Worm (Caenorhabditis elegans): ENCODE data around the gene fbxc-52.
A peak's percentile ranks its signal among the peaks of the same experiment; 100 is the strongest.

The fbxc-52 gene

DNA sequence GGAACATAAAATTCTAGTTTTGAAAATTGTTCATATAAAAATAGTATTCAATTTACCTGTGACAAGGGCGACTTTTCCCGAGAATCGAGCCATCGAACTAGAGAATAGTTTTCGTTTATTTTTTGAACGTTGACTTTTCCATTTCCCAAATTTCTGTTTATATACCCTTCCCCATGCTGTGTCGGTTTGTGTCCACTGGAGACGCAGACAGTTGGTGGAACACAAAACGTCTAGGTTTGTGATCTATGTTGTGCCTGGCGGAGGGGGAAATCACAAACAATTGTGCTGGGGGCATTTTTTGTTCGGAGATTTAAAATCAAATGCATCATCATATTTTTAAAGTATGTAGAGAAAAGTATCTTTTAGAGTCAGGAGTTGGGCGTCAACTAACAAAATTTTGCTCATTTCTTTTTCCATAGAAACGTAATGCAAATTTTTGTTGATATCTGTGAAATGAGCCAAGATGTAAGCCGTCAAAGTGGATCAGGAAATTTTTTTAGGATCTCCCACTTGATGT is 26.7 kb downstream of the fbxc-52 start, which contains the start of gene nta-1 (continued):
- TF ChIP-seq Y116A8C.19 (tag; optimal IDR thresholded peaks at IDR 0.05; ENCODE audit: borderline replicate concordance) (no peak), pag-3 (tag; optimal IDR thresholded peaks at IDR 0.05; ENCODE audit: borderline replicate concordance, insufficient read depth) (no peak), nhr-19 (GFP tag; conservative IDR thresholded peaks at IDR 0.05) (no peak), nhr-76 (tag; optimal IDR thresholded peaks at IDR 0.05) (no peak), elt-2 (tag; optimal IDR thresholded peaks at IDR 0.05) (peak; percentile 20), mep-1 (tag; optimal IDR thresholded peaks at IDR 0.05) (no peak), jun-1 (tag; optimal IDR thresholded peaks at IDR 0.05) (no peak), C34B4.2 (tag; optimal IDR thresholded peaks at IDR 0.05) (no peak), mdl-1 (tag; optimal IDR thresholded peaks at IDR 0.05) (peak in 1 of 2 experiments; percentile 22), unc-62 (GFP tag; optimal IDR thresholded peaks at IDR 0.05) (no peak), zip-4 (GFP tag; optimal IDR thresholded peaks at IDR 0.05) (no peak), unc-98 (GFP tag; IDR thresholded peaks at IDR 0.05) (no peak), unc-130 (tag; optimal IDR thresholded peaks at IDR 0.05) (no peak), fos-1 (tag; optimal IDR thresholded peaks at IDR 0.05) (no peak), lir-3 (tag; optimal IDR thresholded peaks at IDR 0.05; ENCODE audit: poor library complexity) (no peak), mef-2 (tag; optimal IDR thresholded peaks at IDR 0.05) (no peak), efl-1 (optimal IDR thresholded peaks at IDR 0.05) (no peak), efl-1 (GFP tag; optimal IDR thresholded peaks at IDR 0.05 in 1 of 2) (peak in 1 of 2 experiments; percentile 4)

- TF ChIP-seq rnt-1 (tag; optimal IDR thresholded peaks at IDR 0.05) = no peak
- TF ChIP-seq fkh-8 (tag; optimal IDR thresholded peaks at IDR 0.05) = no peak
- no peak for TF ChIP-seq fos-1 (tag; optimal IDR thresholded peaks at IDR 0.05)
- TF ChIP-seq C16A3.4 (tag; optimal IDR thresholded peaks at IDR 0.05) = no peak
- no peak for TF ChIP-seq zip-4 (GFP tag; optimal IDR thresholded peaks at IDR 0.05)
- TF ChIP-seq snu-23 (GFP tag; optimal IDR thresholded peaks at IDR 0.05) = no peak
- TF ChIP-seq lin-14 (GFP tag; optimal IDR thresholded peaks at IDR 0.05) = no peak
- TF ChIP-seq ets-5 (GFP tag; IDR thresholded peaks at IDR 0.05) = no peak
- TF ChIP-seq ztf-4 (tag; optimal IDR thresholded peaks at IDR 0.05) = no peak
Observed at ce11 chrII:3747405-3747804, 30.3 kb downstream of the fbxc-52 start, which contains the start of gene fbxb-92. TSS of gene fbxb-92 (minus strand) at chrII:3747505.

ce11 chrII:3748719-3749118 is 31.7 kb downstream of the fbxc-52 start, which contains the start of gene fbxb-90:
TSS of gene fbxb-90 (minus strand) at chrII:3748819.
- TF ChIP-seq lin-35 (GFP tag; optimal IDR thresholded peaks at IDR 0.05) = no peak
- no peak for TF ChIP-seq unc-98 (GFP tag; IDR thresholded peaks at IDR 0.05)
- TF ChIP-seq pqm-1 (tag; optimal IDR thresholded peaks at IDR 0.05) = no peak
- no peak for TF ChIP-seq sptf-1 (tag; optimal IDR thresholded peaks at IDR 0.05)
- TF ChIP-seq mab-9 (GFP tag; IDR thresholded peaks at IDR 0.05) = no peak
- no peak for TF ChIP-seq nhr-71 (tag; optimal IDR thresholded peaks at IDR 0.05)
- TF ChIP-seq ces-1 (GFP tag; optimal IDR thresholded peaks at IDR 0.05) = no peak
- TF ChIP-seq sox-4 (tag; optimal IDR thresholded peaks at IDR 0.05) = no peak
- no peak for TF ChIP-seq zag-1 (tag; optimal IDR thresholded peaks at IDR 0.05)
- no peak for TF ChIP-seq aly-2 (tag; optimal IDR thresholded peaks at IDR 0.05)
- no peak for TF ChIP-seq tlp-1 (tag; optimal IDR thresholded peaks at IDR 0.05)
- TF ChIP-seq nhr-28 (tag; optimal IDR thresholded peaks at IDR 0.05) = no peak
- no peak for TF ChIP-seq unc-86 (tag; optimal IDR thresholded peaks at IDR 0.05)
- TF ChIP-seq swsn-7 (tag; optimal IDR thresholded peaks at IDR 0.05) = no peak
- TF ChIP-seq blmp-1 (tag; optimal IDR thresholded peaks at IDR 0.05) = no peak
- no peak for TF ChIP-seq unc-30 (tag; optimal IDR thresholded peaks at IDR 0.05)
- TF ChIP-seq mdl-1 (tag; optimal IDR thresholded peaks at IDR 0.05) = no peak
- TF ChIP-seq mep-1 (tag; optimal IDR thresholded peaks at IDR 0.05) = no peak
- TF ChIP-seq egl-27 (tag; optimal IDR thresholded peaks at IDR 0.05) = no peak
- no peak for TF ChIP-seq elt-3 (tag; optimal IDR thresholded peaks at IDR 0.05)
